Fruit fly (Drosophila melanogaster) whole organism, embryonic: ENCODE measurements around the gene CG10376.

ENCODE experiments used
- Antp ChIP-seq: fragments of 200-800 bp; sonication (Bioruptor generic); optimal IDR thresholded peaks from 3 replicates; lab custom pipeline; 2016; ENCODE audit warnings: missing biosample characterization, missing genetic modification characterization
- CG10321 ChIP-seq: fragments of 200-800 bp; sonication (Bioruptor generic); IDR thresholded peaks from 2 replicates; pipeline ENCODE4 v1.3.6; 2022; ENCODE audit warnings: missing biosample characterization, missing genetic modification characterization
- CG11456 ChIP-seq: fragments of 200-800 bp; sonication (Bioruptor generic); IDR thresholded peaks from 3 replicates; pipeline ENCODE4 v1.3.6; 2022; ENCODE audit warnings: missing biosample characterization, missing genetic modification characterization
- CG12104 ChIP-seq: fragments of 200-800 bp; sonication (Bioruptor generic); optimal IDR thresholded peaks from 3 replicates; lab custom pipeline; 2016; ENCODE audit warnings: missing biosample characterization, missing genetic modification characterization
- CG12155 ChIP-seq: fragments of 200-800 bp; sonication (Bioruptor generic); optimal IDR thresholded peaks from 3 replicates; lab custom pipeline; 2016; ENCODE audit warnings: missing biosample characterization, missing genetic modification characterization
- CG12299 ChIP-seq: fragments of 200-800 bp; sonication (Bioruptor generic); optimal IDR thresholded peaks from 2 replicates; lab custom pipeline; 2018; ENCODE audit warnings: missing biosample characterization, mild to moderate bottlenecking, missing genetic modification characterization
- CG12391 ChIP-seq: fragments of 200-800 bp; sonication (Bioruptor generic); optimal IDR thresholded peaks from 3 replicates; lab custom pipeline; 2018; ENCODE audit warnings: missing biosample characterization, mild to moderate bottlenecking, missing genetic modification characterization, moderate library complexity
- CG13287 ChIP-seq: fragments of 200-800 bp; sonication (Bioruptor generic); IDR thresholded peaks from 2 replicates; pipeline ENCODE4 v1.3.6; 2022; ENCODE audit warnings: missing biosample characterization, missing genetic modification characterization; ENCODE audit not compliant: partially characterized antibody
- CG13424 ChIP-seq: fragments of 200-800 bp; sonication (Bioruptor generic); optimal IDR thresholded peaks from 2 replicates; lab custom pipeline; 2019; ENCODE audit warnings: missing biosample characterization, mild to moderate bottlenecking, missing genetic modification characterization, moderate library complexity
- CG15269 ChIP-seq: fragments of 200-800 bp; sonication (Bioruptor generic); optimal IDR thresholded peaks from 2 replicates; lab custom pipeline; 2018; ENCODE audit warnings: missing biosample characterization, mild to moderate bottlenecking, missing genetic modification characterization, moderate library complexity
- CG1529 ChIP-seq: fragments of 200-800 bp; sonication (Bioruptor generic); optimal IDR thresholded peaks from 3 replicates; lab custom pipeline; 2018; ENCODE audit warnings: missing biosample characterization, missing genetic modification characterization
- CG17385 ChIP-seq: fragments of 200-800 bp; sonication (Bioruptor generic); optimal IDR thresholded peaks from 3 replicates; lab custom pipeline; 2018; ENCODE audit warnings: missing biosample characterization, mild to moderate bottlenecking, missing genetic modification characterization
- CG1832 ChIP-seq: fragments of 200-800 bp; sonication (Bioruptor generic); optimal IDR thresholded peaks from 2 replicates; lab custom pipeline; 2017; ENCODE audit warnings: missing biosample characterization, mild to moderate bottlenecking, missing genetic modification characterization, inconsistent platforms
- CG18619 ChIP-seq: fragments of 200-800 bp; sonication (Bioruptor generic); optimal IDR thresholded peaks from 3 replicates; lab custom pipeline; 2017; ENCODE audit warnings: missing biosample characterization, mild to moderate bottlenecking, missing genetic modification characterization
- CG2889 ChIP-seq: fragments of 200-800 bp; sonication (Bioruptor generic); IDR thresholded peaks from 3 replicates; pipeline ENCODE4 v1.3.6; 2022; ENCODE audit warnings: missing biosample characterization, missing genetic modification characterization
- CG30403 ChIP-seq: fragments of 200-800 bp; sonication (Bioruptor generic); optimal IDR thresholded peaks from 3 replicates; lab custom pipeline; 2016; ENCODE audit warnings: missing biosample characterization, missing genetic modification characterization
- CG9215 ChIP-seq: fragments of 200-800 bp; sonication (Bioruptor generic); IDR thresholded peaks from 2 replicates; pipeline ENCODE4 v1.3.6; 2022; ENCODE audit warnings: missing biosample characterization, missing genetic modification characterization
- CG9437 ChIP-seq: fragments of 200-800 bp; sonication (Bioruptor generic); optimal IDR thresholded peaks from 2 replicates; lab custom pipeline; 2018; ENCODE audit warnings: missing biosample characterization, mild to moderate bottlenecking, missing genetic modification characterization
- CG9727 ChIP-seq: fragments of 200-800 bp; sonication (Bioruptor generic); optimal IDR thresholded peaks from 3 replicates; lab custom pipeline; 2017; ENCODE audit warnings: missing biosample characterization, mild to moderate bottlenecking, missing genetic modification characterization
- CG9797 ChIP-seq: fragments of 200-800 bp; sonication (Bioruptor generic); optimal IDR thresholded peaks from 3 replicates; lab custom pipeline; 2018; ENCODE audit warnings: missing biosample characterization, mild to moderate bottlenecking, missing genetic modification characterization
- CG9932 ChIP-seq: fragments of 200-800 bp; sonication (Bioruptor generic); IDR thresholded peaks from 2 replicates; pipeline ENCODE4 v1.3.6; 2022; ENCODE audit warnings: missing biosample characterization, missing genetic modification characterization
- CoRest ChIP-seq: fragments of 200-800 bp; sonication (Bioruptor generic); optimal IDR thresholded peaks from 3 replicates; lab custom pipeline; 2018; ENCODE audit warnings: missing biosample characterization, mild to moderate bottlenecking, missing genetic modification characterization, moderate library complexity
- E2f2 ChIP-seq: fragments of 200-800 bp; sonication (Bioruptor generic); IDR thresholded peaks from 2 replicates; pipeline ENCODE4 v1.3.6; 2022; ENCODE audit warnings: missing biosample characterization, missing genetic modification characterization
- Ets97D ChIP-seq: fragments of 200-800 bp; sonication (Bioruptor generic); optimal IDR thresholded peaks from 3 replicates; lab custom pipeline; 2016; ENCODE audit warnings: missing biosample characterization, missing genetic modification characterization
- Fer1 ChIP-seq: fragments of 200-800 bp; sonication (Bioruptor generic); optimal IDR thresholded peaks from 2 replicates; lab custom pipeline; 2017; ENCODE audit warnings: missing biosample characterization, mild to moderate bottlenecking, missing genetic modification characterization
- HLH54F ChIP-seq: fragments of 200-800 bp; sonication (Bioruptor generic); optimal IDR thresholded peaks from 3 replicates; lab custom pipeline; 2016; ENCODE audit warnings: missing biosample characterization, missing genetic modification characterization
- MESR4 ChIP-seq: fragments of 200-800 bp; sonication (Bioruptor generic); optimal IDR thresholded peaks from 2 replicates; lab custom pipeline; 2018; ENCODE audit warnings: missing biosample characterization, mild to moderate bottlenecking, missing genetic modification characterization, moderate library complexity
- Med ChIP-seq: fragments of 200-800 bp; sonication (Bioruptor generic); peaks from one replicate; lab custom pipeline; 2016; ENCODE audit warnings: missing biosample characterization, missing genetic modification characterization, mild to moderate bottlenecking, inconsistent platforms, moderate library complexity
- Ptx1 ChIP-seq: fragments of 200-800 bp; sonication (Bioruptor generic); IDR thresholded peaks from 2 replicates; pipeline ENCODE4 v1.3.6; 2022; ENCODE audit warnings: missing biosample characterization, missing genetic modification characterization
- Xbp1 ChIP-seq: fragments of 200-800 bp; sonication (Bioruptor generic); optimal IDR thresholded peaks from 3 replicates; lab custom pipeline; 2016; ENCODE audit warnings: missing biosample characterization, mild to moderate bottlenecking, missing genetic modification characterization
- Xrp1 ChIP-seq: fragments of 200-800 bp; sonication (Bioruptor generic); IDR thresholded peaks from 2 replicates; pipeline ENCODE4 v1.3.6; 2022; ENCODE audit warnings: missing biosample characterization, missing genetic modification characterization
- YL-1 ChIP-seq: fragments of 200-800 bp; sonication (Bioruptor generic); optimal IDR thresholded peaks from 3 replicates; lab custom pipeline; 2017; ENCODE audit warnings: missing biosample characterization, mild to moderate bottlenecking, missing genetic modification characterization
- dmrt99B ChIP-seq: fragments of 200-800 bp; sonication (Bioruptor generic); optimal IDR thresholded peaks from 2 replicates; lab custom pipeline; 2018; ENCODE audit warnings: missing biosample characterization, mild to moderate bottlenecking, missing genetic modification characterization, moderate library complexity
- eyg ChIP-seq: fragments of 200-800 bp; sonication (Bioruptor generic); optimal IDR thresholded peaks from 3 replicates; lab custom pipeline; 2016; ENCODE audit warnings: missing biosample characterization, missing genetic modification characterization
- ind ChIP-seq: fragments of 200-800 bp; sonication (Bioruptor generic); optimal IDR thresholded peaks from 3 replicates; lab custom pipeline; 2016; ENCODE audit warnings: missing biosample characterization, missing genetic modification characterization
- lbe ChIP-seq: fragments of 200-800 bp; sonication (Bioruptor generic); optimal IDR thresholded peaks from 2 replicates; lab custom pipeline; 2016; ENCODE audit warnings: missing biosample characterization, mild to moderate bottlenecking, missing genetic modification characterization
- lilli ChIP-seq: fragments of 200-800 bp; sonication (Bioruptor generic); optimal IDR thresholded peaks from 3 replicates; lab custom pipeline; 2016; ENCODE audit warnings: missing biosample characterization, missing genetic modification characterization
- lmd ChIP-seq: fragments of 200-800 bp; sonication (Bioruptor generic); IDR thresholded peaks from 2 replicates; pipeline ENCODE4 v1.3.6; 2022; ENCODE audit warnings: missing biosample characterization, missing genetic modification characterization
- nmo ChIP-seq: fragments of 200-800 bp; sonication (Bioruptor generic); optimal IDR thresholded peaks from 2 replicates; lab custom pipeline; 2018; ENCODE audit warnings: missing biosample characterization, mild to moderate bottlenecking, missing genetic modification characterization, moderate library complexity
- odd ChIP-seq: fragments of 200-800 bp; sonication (Bioruptor generic); optimal IDR thresholded peaks from 2 replicates; lab custom pipeline; 2017; ENCODE audit warnings: missing biosample characterization, mild to moderate bottlenecking, missing genetic modification characterization
- otp ChIP-seq: fragments of 200-800 bp; sonication (Bioruptor generic); IDR thresholded peaks from 3 replicates; pipeline ENCODE4, ENCODE4 v1.3.6; 2022; ENCODE audit warnings: missing biosample characterization, missing genetic modification characterization
- pan ChIP-seq, 4 experiments: fragments of >200 bp in 3 of 4; fragments of 200-800 bp in 1 of 4; sonication (Bioruptor generic) in 1 of 4; optimal IDR thresholded peaks in 3 of 4; IDR thresholded peaks in 1 of 4; 2 replicates each; pipeline versions ENCODE4 v1.3.6 to Lab custom; 2017 to 2022; ENCODE audit warnings: missing biosample characterization in 2 of 4, missing genetic modification characterization in 2 of 4, mixed read lengths in 1 of 4
- phol ChIP-seq: fragments of 200-800 bp; sonication (Bioruptor generic); optimal IDR thresholded peaks from 3 replicates; lab custom pipeline; 2018; ENCODE audit warnings: missing biosample characterization, mild to moderate bottlenecking, missing genetic modification characterization, moderate library complexity
- pros ChIP-seq: fragments of 200-800 bp; sonication (Bioruptor generic); optimal IDR thresholded peaks from 3 replicates; lab custom pipeline; 2019; ENCODE audit warnings: missing biosample characterization, mild to moderate bottlenecking, missing genetic modification characterization, moderate library complexity
- ranshi ChIP-seq: fragments of 200-800 bp; sonication (Bioruptor generic); IDR thresholded peaks from 2 replicates; pipeline ENCODE4 v1.3.6; 2022; ENCODE audit warnings: missing biosample characterization, missing genetic modification characterization
- sr ChIP-seq: fragments of 200-800 bp; sonication (Bioruptor generic); IDR thresholded peaks from 3 replicates; pipeline ENCODE4 v1.3.6; 2022; ENCODE audit warnings: missing biosample characterization, missing genetic modification characterization
- twi ChIP-seq: fragments of 200-800 bp; optimal IDR thresholded peaks from 2 replicates; lab custom pipeline; 2019; ENCODE audit warnings: missing biosample characterization, mild to moderate bottlenecking, missing genetic modification characterization, moderate library complexity
- vvl ChIP-seq: fragments of 200-800 bp; sonication (Bioruptor generic); IDR thresholded peaks from 2 replicates; pipeline ENCODE4 v1.3.6; 2022; ENCODE audit warnings: missing biosample characterization, missing genetic modification characterization

CG10376 gene

DNA sequence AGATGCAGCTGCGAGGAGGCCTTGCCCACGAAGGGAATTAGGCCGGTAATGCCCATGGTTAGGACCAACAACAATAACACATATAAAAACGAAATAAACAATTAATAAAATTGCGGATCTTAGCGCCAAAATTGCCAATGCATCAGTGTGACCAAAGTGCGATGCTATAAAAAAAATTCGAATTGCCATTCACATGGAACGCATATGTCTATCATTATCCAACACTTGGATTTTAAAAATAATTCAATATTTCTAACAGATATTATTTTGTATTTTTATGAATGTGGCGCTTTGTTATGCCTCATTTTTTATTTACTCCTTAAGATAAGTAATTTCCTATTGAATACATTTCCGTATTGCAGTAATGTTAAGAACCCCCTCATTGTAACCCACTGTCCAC is 21.0 kb downstream of the CG10376 start, which contains the start of gene tos (continued):
- TF ChIP-seq lbe (no peak), dmrt99B (tag; lab: Kevin White, UChicago) (no peak), Antp (GFP tag; lab: Kevin White, UChicago) (no peak), CG12391 (tag; lab: Kevin White, UChicago) (no peak), Ets97D (peak; percentile 55), YL-1 (GFP tag; lab: Kevin White, UChicago) (peak; percentile 49), CG9932 (GFP tag; lab: Robert Waterston, UW) (0 out of 2 replicates have a peak, but pooled peaks have one; percentile 8), E2f2 (GFP tag; lab: Robert Waterston, UW) (peak; percentile 93), CG17385 (peak; percentile 57), CG12155 (GFP tag; lab: Kevin White, UChicago) (no peak), CG13424 (tag; lab: Kevin White, UChicago) (no peak), CG9797 (GFP tag; lab: Kevin White, UChicago) (peak; percentile 60), CG15269 (no peak), twi (no peak), sr (GFP tag; lab: Robert Waterston, UW) (no peak), MESR4 (peak; percentile 21), CG13287 (GFP tag; lab: Robert Waterston, UW) (peak; percentile 52), Ptx1 (GFP tag; lab: Robert Waterston, UW) (no peak)
- TF ChIP-seq, all 482 proteins: peak for 39

DNA sequence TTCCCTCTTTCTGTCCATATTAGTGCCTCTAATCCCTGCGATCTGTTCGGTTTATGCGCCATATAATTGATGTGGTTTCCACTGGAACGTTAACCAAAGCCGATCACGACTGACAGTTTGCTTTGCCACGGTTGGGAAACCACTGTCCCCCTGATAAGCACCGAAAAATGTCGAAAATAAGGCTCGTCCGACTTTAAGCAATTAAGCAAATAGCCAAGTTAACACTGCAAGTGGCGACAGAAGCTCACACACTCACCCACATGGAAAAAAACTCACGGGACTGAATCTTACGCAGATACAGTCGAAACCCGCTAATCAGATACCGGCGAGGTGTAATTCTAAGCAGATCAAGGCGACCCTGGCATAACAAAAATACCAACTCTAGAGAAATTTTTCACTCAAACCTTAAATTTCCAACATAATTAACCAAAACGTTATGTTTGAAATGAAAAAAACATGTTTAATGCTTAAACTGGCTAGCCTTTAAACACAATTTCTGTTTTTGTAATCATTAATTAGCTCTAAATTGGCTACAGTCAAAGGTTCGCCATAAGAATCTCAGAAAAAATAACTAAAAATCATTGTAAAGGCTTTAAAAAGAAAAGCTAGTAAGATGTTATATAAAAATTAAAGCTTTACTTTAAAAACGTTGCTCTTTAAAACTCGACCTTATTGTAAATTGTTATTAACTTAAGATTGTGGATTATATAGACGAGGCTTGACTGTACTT is 24.8 kb downstream of the CG10376 start:
- peak; percentile 48 for TF ChIP-seq CG9437 (GFP tag; lab: Kevin White, UChicago)
- TF ChIP-seq CG30403 = peak; percentile 38
- peak; percentile 42 for TF ChIP-seq Fer1
- no peak for TF ChIP-seq eyg (GFP tag; lab: Kevin White, UChicago)
- no peak for TF ChIP-seq CG12299 (tag; lab: Kevin White, UChicago)
- TF ChIP-seq otp = 0 out of 3 replicates have a peak, but pooled peaks have one; percentile 4
- TF ChIP-seq CoRest (tag; lab: Kevin White, UChicago) = peak; percentile 49
- TF ChIP-seq nmo (GFP tag; lab: Kevin White, UChicago) = peak; percentile 12
- peak; percentile 9 for TF ChIP-seq CG18619 (GFP tag; lab: Kevin White, UChicago)
- TF ChIP-seq pan (optimal IDR thresholded peaks at IDR 0.05; lab: Kevin White, UChicago) = no peak
- no peak for TF ChIP-seq pan (GFP tag; optimal IDR thresholded peaks at IDR 0.05 in 1 of 2, IDR thresholded peaks at IDR 0.05 in 1 of 2)
- TF ChIP-seq pros = no peak
- peak; percentile 7; the same call in 1 of the 2 replicates for TF ChIP-seq lmd (GFP tag; lab: Robert Waterston, UW)
- peak; percentile 5 for TF ChIP-seq CG12104
- TF ChIP-seq CG10321 (GFP tag; lab: Robert Waterston, UW) = no peak
- TF ChIP-seq Med = peak; percentile 69
- peak; percentile 7; the same call in 1 of the 2 replicates for TF ChIP-seq CG9215
- TF ChIP-seq Xbp1 (GFP tag; lab: Kevin White, UChicago) = peak; percentile 17
- no peak for TF ChIP-seq odd (GFP tag; lab: Kevin White, UChicago)
- TF ChIP-seq Xrp1 (GFP tag; lab: Robert Waterston, UW) = no peak
- TF ChIP-seq CG1832 (GFP tag; lab: Kevin White, UChicago) = no peak
- peak; percentile 20 for TF ChIP-seq lilli (GFP tag; lab: Kevin White, UChicago)
- 0 out of 3 replicates have a peak, but pooled peaks have one; percentile 38 for TF ChIP-seq CG11456
- TF ChIP-seq CG17385 = peak; percentile 20
- TF ChIP-seq CG9727 (GFP tag; lab: Kevin White, UChicago) = peak; percentile 22
- peak; percentile 13 for TF ChIP-seq phol (tag; lab: Kevin White, UChicago)
- no peak for TF ChIP-seq HLH54F (GFP tag; lab: Kevin White, UChicago)
- 0 out of 2 replicates have a peak, but pooled peaks have one; percentile 31 for TF ChIP-seq ranshi (GFP tag; lab: Robert Waterston, UW)
- no peak for TF ChIP-seq CG1529 (GFP tag; lab: Kevin White, UChicago)
- no peak for TF ChIP-seq CG2889 (GFP tag; lab: Robert Waterston, UW)
- TF ChIP-seq vvl (GFP tag; lab: Robert Waterston, UW) = 0 out of 2 replicates have a peak, but pooled peaks have one; percentile 6
- TF ChIP-seq E2f2 (GFP tag; lab: Robert Waterston, UW) = 0 out of 2 replicates have a peak, but pooled peaks have one; percentile 5
- no peak for TF ChIP-seq Antp (GFP tag; lab: Kevin White, UChicago)
- TF ChIP-seq ind (GFP tag; lab: Kevin White, UChicago) = peak; percentile 3
